Worm (Caenorhabditis elegans) whole organism, L4 larva: Measurements from ENCODE around the gene idi-1.

Experiments
- D1046.2 ChIP-seq: fragments of 200-800 bp; sonication (Bioruptor generic); IDR thresholded peaks from 2 replicates; pipeline ENCODE4 v1.3.6; 2022; ENCODE audit warnings: missing genetic modification characterization, missing compliant biosample characterization
- F10B5.3 ChIP-seq: sonication (generic microtip); optimal IDR thresholded peaks from 2 replicates; lab custom pipeline; 2016; ENCODE audit warnings: mild to moderate bottlenecking, missing genetic modification characterization, missing compliant biosample characterization
- F26F4.8 ChIP-seq: fragments of 200-800 bp; sonication (Bioruptor generic); conservative IDR thresholded peaks from 2 replicates; pipeline ENCODE4 v1.3.6; 2022; ENCODE audit warnings: missing genetic modification characterization, missing compliant biosample characterization
- R02D3.7 ChIP-seq: fragments of 150-350 bp; sonication (generic microtip); optimal IDR thresholded peaks from 3 replicates; lab custom pipeline; 2014; ENCODE audit warnings: missing biosample characterization, missing genetic modification characterization
- T20F7.1 ChIP-seq: fragments of 200-800 bp; sonication (Bioruptor generic); optimal IDR thresholded peaks from 2 replicates; lab custom pipeline; 2018; ENCODE audit warnings: mild to moderate bottlenecking, missing genetic modification characterization, missing compliant biosample characterization
- T26A8.4 ChIP-seq: fragments of 200-800 bp; sonication (Bioruptor generic); IDR thresholded peaks from 2 replicates; pipeline ENCODE4 v1.3.6; 2022; ENCODE audit warnings: missing genetic modification characterization, missing compliant biosample characterization
- Y48G9A.11 ChIP-seq: fragments of 200-800 bp; sonication (Bioruptor generic); IDR thresholded peaks from 2 replicates; pipeline ENCODE4 v1.3.6; 2022; ENCODE audit warnings: missing genetic modification reagents, missing genetic modification characterization, missing compliant biosample characterization
- aha-1 ChIP-seq: fragments of 150-350 bp; peaks from one replicate; lab custom pipeline; 2014; ENCODE audit warnings: missing biosample characterization, missing genetic modification characterization
- aly-2 ChIP-seq: sonication (generic microtip); optimal IDR thresholded peaks from 2 replicates; lab custom pipeline; 2018; ENCODE audit warnings: missing biosample characterization, missing genetic modification characterization
- ctbp-1 ChIP-seq: fragments of 200-800 bp; sonication (Bioruptor generic); IDR thresholded peaks from 2 replicates; pipeline ENCODE4 v1.3.6; 2022; ENCODE audit warnings: missing genetic modification reagents, missing genetic modification characterization, missing compliant biosample characterization
- daf-12 ChIP-seq: fragments of 150-350 bp; optimal IDR thresholded peaks from 2 replicates; lab custom pipeline; 2014; ENCODE audit warnings: missing biosample characterization, missing genetic modification reagents, missing genetic modification characterization
- daf-19 ChIP-seq: fragments of 200-800 bp; sonication (Bioruptor generic); conservative IDR thresholded peaks from 2 replicates; pipeline ENCODE4 v1.3.6; 2022; ENCODE audit warnings: missing genetic modification characterization, missing compliant biosample characterization
- dmd-9 ChIP-seq: fragments of 200-800 bp; sonication (Bioruptor generic); IDR thresholded peaks from 2 replicates; pipeline ENCODE4 v1.3.6; 2022; ENCODE audit warnings: missing genetic modification reagents, missing genetic modification characterization, missing compliant biosample characterization
- dve-1 ChIP-seq: sonication (generic microtip); optimal IDR thresholded peaks from 2 replicates; lab custom pipeline; 2017; ENCODE audit warnings: antibody characterized with exemption, mild to moderate bottlenecking, missing genetic modification characterization, missing compliant biosample characterization; ENCODE audit not compliant: insufficient read depth
- egl-43 ChIP-seq: fragments of 200-800 bp; sonication (Bioruptor generic); IDR thresholded peaks from 2 replicates; pipeline ENCODE4 v1.3.6; 2022; ENCODE audit warnings: missing genetic modification reagents, missing genetic modification characterization, missing compliant biosample characterization
- fkh-10 ChIP-seq: fragments of 150-350 bp; optimal IDR thresholded peaks from 2 replicates; lab custom pipeline; 2014; ENCODE audit warnings: missing biosample characterization, missing genetic modification reagents, missing genetic modification characterization
- gei-8 ChIP-seq: fragments of 200-800 bp; sonication (Bioruptor generic); optimal IDR thresholded peaks from 2 replicates; lab custom pipeline; 2018; ENCODE audit warnings: mild to moderate bottlenecking, missing genetic modification characterization, missing compliant biosample characterization
- hif-1 ChIP-seq, 2 experiments: sonication (generic microtip); optimal IDR thresholded peaks; 2 replicates each; lab custom pipeline; 2016 to 2017; ENCODE audit warnings: missing compliant biosample characterization in 2 of 2, missing genetic modification characterization in 2 of 2, missing genetic modification reagents in 2 of 2, missing genotype in 2 of 2, mild to moderate bottlenecking in 1 of 2
- hlh-11 ChIP-seq: fragments of 200-800 bp; sonication (Bioruptor generic); optimal IDR thresholded peaks from 2 replicates; lab custom pipeline; 2018; ENCODE audit warnings: mild to moderate bottlenecking, missing genetic modification characterization, missing compliant biosample characterization
- hlh-30 ChIP-seq: sonication (generic microtip); optimal IDR thresholded peaks from 2 replicates; lab custom pipeline; 2017; ENCODE audit warnings: antibody characterized with exemption, mild to moderate bottlenecking, missing genetic modification characterization, missing compliant biosample characterization; ENCODE audit not compliant: insufficient read depth
- lim-7 ChIP-seq: fragments of 200-800 bp; sonication (Bioruptor generic); IDR thresholded peaks from 2 replicates; pipeline ENCODE4 v1.3.6; 2022; ENCODE audit warnings: missing genetic modification characterization, missing compliant biosample characterization
- lin-1 ChIP-seq: fragments of 200-800 bp; sonication (Bioruptor generic); IDR thresholded peaks from 2 replicates; pipeline ENCODE4 v1.3.6; 2022; ENCODE audit warnings: missing genetic modification reagents, missing genetic modification characterization, missing compliant biosample characterization
- lin-38 ChIP-seq: fragments of 200-800 bp; sonication (Bioruptor generic); IDR thresholded peaks from 2 replicates; pipeline ENCODE4 v1.3.6; 2022; ENCODE audit warnings: missing genetic modification reagents, missing genetic modification characterization, missing compliant biosample characterization
- lsy-2 ChIP-seq, 2 experiments: fragments of 150-350 bp in 1 of 2; sonication (generic microtip) in 1 of 2; optimal IDR thresholded peaks; 2 replicates each; lab custom pipeline; 2014 to 2017; ENCODE audit warnings: missing biosample characterization in 2 of 2, missing genetic modification characterization in 2 of 2
- mdt-29 ChIP-seq: fragments of 200-800 bp; sonication (Bioruptor generic); IDR thresholded peaks from 2 replicates; pipeline ENCODE4 v1.3.6; 2022; ENCODE audit warnings: missing genetic modification reagents, missing genetic modification characterization, missing compliant biosample characterization
- mep-1 ChIP-seq: fragments of 150-350 bp; sonication (generic microtip); optimal IDR thresholded peaks from 3 replicates; lab custom pipeline; 2014; ENCODE audit warnings: missing biosample characterization, missing genetic modification characterization
- mes-2 ChIP-seq: sonication (generic microtip); optimal IDR thresholded peaks from 2 replicates; lab custom pipeline; 2016; ENCODE audit warnings: missing genotype, mild to moderate bottlenecking, missing genetic modification characterization, missing compliant biosample characterization; ENCODE audit not compliant: poor library complexity, severe bottlenecking
- nhr-10 ChIP-seq: fragments of 150-350 bp; optimal IDR thresholded peaks from 2 replicates; lab custom pipeline; 2014; ENCODE audit warnings: missing biosample characterization, missing genetic modification characterization
- nhr-102 ChIP-seq: sonication (generic microtip); optimal IDR thresholded peaks from 2 replicates; lab custom pipeline; 2016; ENCODE audit warnings: mild to moderate bottlenecking, missing genetic modification characterization, moderate library complexity, missing compliant biosample characterization
- nhr-237 ChIP-seq: sonication (generic microtip); optimal IDR thresholded peaks from 2 replicates; lab custom pipeline; 2017; ENCODE audit warnings: missing biosample characterization, missing genetic modification characterization
- nhr-25 ChIP-seq: sonication (generic microtip); optimal IDR thresholded peaks from 2 replicates; lab custom pipeline; 2017; ENCODE audit warnings: missing genetic modification characterization, mild to moderate bottlenecking, missing compliant biosample characterization, antibody characterized with exemption, moderate library complexity, borderline replicate concordance; ENCODE audit not compliant: insufficient read depth
- nhr-28 ChIP-seq: fragments of 150-350 bp; optimal IDR thresholded peaks from 2 replicates; lab custom pipeline; 2014; ENCODE audit warnings: missing biosample characterization, missing genetic modification characterization
- nhr-48 ChIP-seq: sonication (generic microtip); optimal IDR thresholded peaks from 2 replicates; lab custom pipeline; 2016; ENCODE audit warnings: mild to moderate bottlenecking, missing genetic modification characterization, missing compliant biosample characterization
- pha-4 ChIP-seq, 2 experiments: fragments of 150-350 bp in 1 of 2; fragments of 200-800 bp in 1 of 2; sonication (Bioruptor generic) in 1 of 2; IDR thresholded peaks in 1 of 2; optimal IDR thresholded peaks in 1 of 2; 2 replicates each; pipeline versions ENCODE4 v1.3.6 to Lab custom; 2014 to 2022; ENCODE audit warnings: missing genetic modification characterization in 2 of 2, missing genetic modification reagents in 2 of 2, missing biosample characterization in 1 of 2, missing compliant biosample characterization in 1 of 2
- php-3 ChIP-seq: fragments of 200-800 bp; sonication (Bioruptor generic); IDR thresholded peaks from 2 replicates; pipeline ENCODE4 v1.3.6; 2022; ENCODE audit warnings: missing genetic modification reagents, missing genetic modification characterization, missing compliant biosample characterization
- pqm-1 ChIP-seq: sonication (generic microtip); optimal IDR thresholded peaks from 2 replicates; lab custom pipeline; 2017; ENCODE audit warnings: missing biosample characterization, missing genetic modification characterization
- sdz-12 ChIP-seq: fragments of 200-800 bp; sonication (Bioruptor generic); optimal IDR thresholded peaks from 2 replicates; lab custom pipeline; 2018; ENCODE audit warnings: mild to moderate bottlenecking, missing genetic modification characterization, missing compliant biosample characterization
- skn-1 ChIP-seq: fragments of 150-350 bp; optimal IDR thresholded peaks from 2 replicates; lab custom pipeline; 2014; ENCODE audit warnings: missing biosample characterization, missing genetic modification characterization
- snpc-1.2 ChIP-seq: fragments of 200-800 bp; sonication (Bioruptor generic); IDR thresholded peaks from 2 replicates; pipeline ENCODE4 v1.3.6; 2022; ENCODE audit warnings: missing genetic modification reagents, missing genetic modification characterization, missing compliant biosample characterization
- tag-97 ChIP-seq: fragments of 200-800 bp; sonication (Bioruptor generic); IDR thresholded peaks from 2 replicates; pipeline ENCODE4 v1.3.6; 2022; ENCODE audit warnings: missing genetic modification characterization, missing compliant biosample characterization
- tra-1 ChIP-seq: fragments of 200-800 bp; sonication (Bioruptor generic); IDR thresholded peaks from 2 replicates; pipeline ENCODE4 v1.3.6; 2022; ENCODE audit warnings: missing genetic modification reagents, missing genetic modification characterization, missing compliant biosample characterization
- unc-62 ChIP-seq, 3 experiments: fragments of 150-350 bp in 1 of 3; sonication (generic microtip); optimal IDR thresholded peaks in 2 of 3; peaks in 1 of 3; 1 replicate in 1 of 3; 2 replicates in 2 of 3; lab custom pipeline; 2014 to 2017; ENCODE audit warnings: missing biosample characterization in 3 of 3, missing genetic modification characterization in 3 of 3, missing genetic modification reagents in 3 of 3, missing genotype in 1 of 3
- vab-7 ChIP-seq: fragments of 200-800 bp; sonication (Bioruptor generic); IDR thresholded peaks from 2 replicates; pipeline ENCODE4 v1.3.6; 2022; ENCODE audit warnings: missing genetic modification reagents, missing genetic modification characterization, missing compliant biosample characterization
- zag-1 ChIP-seq: fragments of 150-350 bp; optimal IDR thresholded peaks from 2 replicates; lab custom pipeline; 2014; ENCODE audit warnings: missing biosample characterization, missing genetic modification characterization

idi-1 gene

ce11 chrIII:8100960-8101359, 9.5 kb downstream of the idi-1 start, which contains the start of gene plk-1 (continued):
- no peak for TF ChIP-seq lin-1 (GFP tag; lab: Robert Waterston, UW)
- TF ChIP-seq R02D3.7 (tag; lab: Kevin White, UChicago): peak; percentile 57
- TF ChIP-seq mes-2 (tag; lab: Kevin White, UChicago): peak; percentile 53
- no peak for TF ChIP-seq Y48G9A.11 (GFP tag; lab: Robert Waterston, UW)
- TF ChIP-seq daf-19 (GFP tag; lab: Robert Waterston, UW): no peak
- no peak for TF ChIP-seq T20F7.1
- TF ChIP-seq vab-7 (GFP tag; lab: Robert Waterston, UW): no peak
- no peak for TF ChIP-seq nhr-10 (tag; lab: Kevin White, UChicago)
- no peak for TF ChIP-seq zag-1 (tag; lab: Kevin White, UChicago)
- no peak for TF ChIP-seq nhr-48 (tag; lab: Kevin White, UChicago)
- TF ChIP-seq F26F4.8: no peak
- no peak for TF ChIP-seq F10B5.3
- TF ChIP-seq gei-8 (GFP tag; lab: Kevin White, UChicago): no peak
- no peak for TF ChIP-seq pqm-1 (tag; lab: Kevin White, UChicago)
- TF ChIP-seq aly-2 (tag; lab: Kevin White, UChicago): no peak

- TF ChIP-seq fkh-10 (GFP tag; lab: Kevin White, UChicago) (no peak), unc-62 (GFP tag; optimal IDR thresholded peaks at IDR 0.05 in 1 of 2; lab: Kevin White, UChicago) (peak in 1 of 2 experiments; percentile 88), unc-62 (tag; optimal IDR thresholded peaks at IDR 0.05; lab: Kevin White, UChicago) (no peak)
- TF ChIP-seq, all 104 proteins: peak for 1
These were observed 14.3 kb downstream of the idi-1 start for ce11 chrIII:8105771-8106170.

- no peak for TF ChIP-seq nhr-28 (tag; lab: Kevin White, UChicago)
- TF ChIP-seq T26A8.4 (GFP tag; lab: Robert Waterston, UW): peak; percentile 75
- TF ChIP-seq dmd-9 (GFP tag; lab: Robert Waterston, UW): peak; percentile 68; the same call in 1 of the 2 replicates
- peak; percentile 67 for TF ChIP-seq lin-38 (GFP tag; lab: Robert Waterston, UW)
- TF ChIP-seq skn-1 (tag; lab: Kevin White, UChicago): no peak
- TF ChIP-seq lsy-2 (tag; optimal IDR thresholded peaks at IDR 0.05; lab: Kevin White, UChicago): peak in 1 of 2 experiments; percentile 56
- peak; percentile 23 for TF ChIP-seq T20F7.1
- no peak for TF ChIP-seq aly-2 (tag; lab: Kevin White, UChicago)
- TF ChIP-seq hlh-11 (tag; lab: Kevin White, UChicago): peak; percentile 38
- no peak for TF ChIP-seq nhr-237 (tag; lab: Kevin White, UChicago)
- peak; percentile 77 for TF ChIP-seq aha-1 (tag; lab: Kevin White, UChicago)
- TF ChIP-seq zag-1 (tag; lab: Kevin White, UChicago): no peak
- TF ChIP-seq hlh-30 (tag; lab: Kevin White, UChicago): peak; percentile 18
- TF ChIP-seq lim-7 (GFP tag; lab: Robert Waterston, UW): peak; percentile 72
- peak; percentile 64; the same call in 1 of the 2 replicates for TF ChIP-seq Y48G9A.11 (GFP tag; lab: Robert Waterston, UW)
- peak in 1 of 2 experiments; percentile 9 for TF ChIP-seq hif-1 (tag; optimal IDR thresholded peaks at IDR 0.05; lab: Kevin White, UChicago)
- no peak for TF ChIP-seq daf-12 (tag; lab: Kevin White, UChicago)
- peak; percentile 64 for TF ChIP-seq ctbp-1
- TF ChIP-seq pha-4 (GFP tag; IDR thresholded peaks at IDR 0.05; lab: Robert Waterston, UW): peak; percentile 42; the same call in 1 of the 2 replicates
- no peak for TF ChIP-seq pha-4 (tag; optimal IDR thresholded peaks at IDR 0.05; lab: Kevin White, UChicago)
- TF ChIP-seq nhr-102: no peak
- no peak for TF ChIP-seq nhr-48 (tag; lab: Kevin White, UChicago)
- peak; percentile 15 for TF ChIP-seq mep-1 (tag; lab: Kevin White, UChicago)
- TF ChIP-seq sdz-12 (GFP tag; lab: Kevin White, UChicago): no peak
- no peak for TF ChIP-seq php-3 (GFP tag; lab: Robert Waterston, UW)
- no peak for TF ChIP-seq tag-97 (GFP tag; lab: Robert Waterston, UW)
- 0 out of 2 replicates have a peak, but pooled peaks have one; percentile 50 for TF ChIP-seq D1046.2 (GFP tag; lab: Robert Waterston, UW)
- TF ChIP-seq snpc-1.2 (GFP tag; lab: Robert Waterston, UW): 0 out of 2 replicates have a peak, but pooled peaks have one; percentile 59
- peak; percentile 82 for TF ChIP-seq mes-2 (tag; lab: Kevin White, UChicago)
- TF ChIP-seq egl-43: peak; percentile 86
- TF ChIP-seq fkh-10 (GFP tag; lab: Kevin White, UChicago): peak; percentile 9
- TF ChIP-seq mdt-29 (GFP tag; lab: Robert Waterston, UW): no peak
- no peak for TF ChIP-seq lin-1 (GFP tag; lab: Robert Waterston, UW)
- TF ChIP-seq nhr-25 (tag; lab: Kevin White, UChicago): no peak
- TF ChIP-seq dve-1: peak; percentile 5
- no peak for TF ChIP-seq tra-1 (GFP tag; lab: Robert Waterston, UW)
These were observed 15.0 kb downstream of the idi-1 start for ce11 chrIII:8106476-8106875.
